Worm (Caenorhabditis elegans) whole organism, young adult: ENCODE data around the gene R02F11.2.

ENCODE experiments used
- B0261.1 ChIP-seq: sonication (generic microtip); optimal IDR thresholded peaks from 2 replicates; lab custom pipeline; 2016; ENCODE audit warnings: mild to moderate bottlenecking, missing genetic modification characterization, moderate library complexity, missing compliant biosample characterization
- B0336.3 ChIP-seq: fragments of 200-800 bp; sonication (Bioruptor generic); IDR thresholded peaks from 2 replicates; pipeline ENCODE4 v1.3.6; 2022; ENCODE audit warnings: missing genetic modification characterization, missing compliant biosample characterization
- C06A6.2 ChIP-seq: fragments of 200-800 bp; sonication (Bioruptor generic); conservative IDR thresholded peaks from 2 replicates; pipeline ENCODE4 v1.3.6; 2022; ENCODE audit warnings: missing genetic modification characterization, missing compliant biosample characterization
- F10E7.11 ChIP-seq: sonication (generic microtip); optimal IDR thresholded peaks from 2 replicates; lab custom pipeline; 2017; ENCODE audit warnings: mild to moderate bottlenecking, missing genetic modification characterization, moderate library complexity, missing compliant biosample characterization
- F23B12.7 ChIP-seq: sonication (generic microtip); optimal IDR thresholded peaks from 2 replicates; lab custom pipeline; 2017; ENCODE audit warnings: missing genetic modification characterization, mild to moderate bottlenecking, missing compliant biosample characterization, antibody characterized with exemption, moderate library complexity; ENCODE audit not compliant: insufficient read depth
- F37B4.10 ChIP-seq: fragments of 200-800 bp; sonication (Bioruptor generic); IDR thresholded peaks from 2 replicates; pipeline ENCODE4 v1.3.6; 2022; ENCODE audit warnings: missing genetic modification characterization, missing compliant biosample characterization
- F49E8.2 ChIP-seq: sonication (generic microtip); optimal IDR thresholded peaks from 3 replicates; lab custom pipeline; 2017; ENCODE audit warnings: missing genetic modification characterization, mild to moderate bottlenecking, missing compliant biosample characterization, antibody characterized with exemption, moderate library complexity; ENCODE audit not compliant: insufficient read depth
- F52B5.7 ChIP-seq: sonication (generic microtip); optimal IDR thresholded peaks from 2 replicates; lab custom pipeline; 2016; ENCODE audit warnings: mild to moderate bottlenecking, missing genetic modification characterization, missing compliant biosample characterization
- F57A8.1 ChIP-seq: fragments of 200-800 bp; sonication (Bioruptor generic); optimal IDR thresholded peaks from 2 replicates; lab custom pipeline; 2018; ENCODE audit warnings: mild to moderate bottlenecking, missing genetic modification characterization, moderate library complexity, missing compliant biosample characterization
- K11D2.4 ChIP-seq: fragments of 200-800 bp; sonication (Bioruptor generic); IDR thresholded peaks from 2 replicates; pipeline ENCODE4 v1.3.6; 2022; ENCODE audit warnings: missing genetic modification reagents, missing genetic modification characterization, missing compliant biosample characterization
- ZK185.1 ChIP-seq: sonication (generic microtip); optimal IDR thresholded peaks from 2 replicates; lab custom pipeline; 2016; ENCODE audit warnings: mild to moderate bottlenecking, missing genetic modification characterization, missing compliant biosample characterization; ENCODE audit not compliant: poor library complexity, severe bottlenecking
- ama-1 ChIP-seq, 3 experiments: fragments of 150-350 bp in 1 of 3; sonication (generic microtip) in 2 of 3; optimal IDR thresholded peaks; 2 replicates each; lab custom pipeline; 2014 to 2018; ENCODE audit warnings: missing biosample characterization in 2 of 3, missing genetic modification characterization in 2 of 3, missing genetic modification reagents in 2 of 3
- aptf-2 ChIP-seq: fragments of 200-800 bp; sonication (Bioruptor generic); conservative IDR thresholded peaks from 2 replicates; pipeline ENCODE4 v1.3.6; 2022; ENCODE audit warnings: missing genetic modification reagents, missing genetic modification characterization, missing compliant biosample characterization
- atf-7 ChIP-seq: sonication (generic microtip); optimal IDR thresholded peaks from 2 replicates; lab custom pipeline; 2017; ENCODE audit warnings: mild to moderate bottlenecking, missing genetic modification characterization, missing compliant biosample characterization
- attf-5 ChIP-seq: fragments of 200-800 bp; sonication (Bioruptor generic); optimal IDR thresholded peaks from 2 replicates; lab custom pipeline; 2018; ENCODE audit warnings: mild to moderate bottlenecking, missing genetic modification characterization, missing compliant biosample characterization
- cebp-2 ChIP-seq: fragments of 200-800 bp; sonication (Bioruptor generic); IDR thresholded peaks from 2 replicates; pipeline ENCODE4 v1.3.6; 2022; ENCODE audit warnings: missing genetic modification characterization, missing compliant biosample characterization
- ceh-58 ChIP-seq: fragments of 200-800 bp; sonication (Bioruptor generic); IDR thresholded peaks from 2 replicates; pipeline ENCODE4 v1.3.6; 2022; ENCODE audit warnings: missing genetic modification characterization, missing compliant biosample characterization
- ceh-79 ChIP-seq: sonication (generic microtip); optimal IDR thresholded peaks from 2 replicates; lab custom pipeline; 2017; ENCODE audit warnings: mild to moderate bottlenecking, missing genetic modification characterization, missing compliant biosample characterization
- dox-1 ChIP-seq: fragments of 200-800 bp; sonication (Bioruptor generic); IDR thresholded peaks from 2 replicates; pipeline ENCODE4 v1.3.6; 2022; ENCODE audit warnings: missing genetic modification reagents, missing genetic modification characterization, missing compliant biosample characterization
- dpff-1 ChIP-seq: sonication (generic microtip); optimal IDR thresholded peaks from 2 replicates; lab custom pipeline; 2017; ENCODE audit warnings: mild to moderate bottlenecking, missing genetic modification characterization, missing compliant biosample characterization
- egrh-3 ChIP-seq: fragments of 200-800 bp; sonication (Bioruptor generic); IDR thresholded peaks from 2 replicates; pipeline ENCODE4 v1.3.6; 2022; ENCODE audit warnings: missing genetic modification reagents, missing genetic modification characterization, missing compliant biosample characterization
- fkh-3 ChIP-seq: sonication (generic microtip); optimal IDR thresholded peaks from 2 replicates; lab custom pipeline; 2016; ENCODE audit warnings: mild to moderate bottlenecking, missing genetic modification characterization, missing compliant biosample characterization
- hmg-1.2 ChIP-seq: fragments of 200-800 bp; sonication (Bioruptor generic); IDR thresholded peaks from 2 replicates; pipeline ENCODE4 v1.3.6; 2022; ENCODE audit warnings: missing genetic modification reagents, missing genetic modification characterization, missing compliant biosample characterization
- hmg-20 ChIP-seq: fragments of 200-800 bp; sonication (Bioruptor generic); IDR thresholded peaks from 2 replicates; pipeline ENCODE4 v1.3.6; 2022; ENCODE audit warnings: missing genetic modification reagents, missing genetic modification characterization, missing compliant biosample characterization
- lin-35 ChIP-seq, 3 experiments: fragments of 150-350 bp in 2 of 3; sonication (generic microtip) in 1 of 3; optimal IDR thresholded peaks; 2 replicates each; lab custom pipeline; 2014 to 2018; ENCODE audit warnings: missing biosample characterization in 3 of 3, missing genetic modification characterization in 3 of 3, missing genetic modification reagents in 3 of 3
- lin-40 ChIP-seq: sonication (generic microtip); optimal IDR thresholded peaks from 2 replicates; lab custom pipeline; 2016; ENCODE audit warnings: missing genetic modification characterization, mild to moderate bottlenecking, missing compliant biosample characterization, missing genotype, missing genetic modification reagents
- lsy-27 ChIP-seq: sonication (generic microtip); optimal IDR thresholded peaks from 2 replicates; lab custom pipeline; 2017; ENCODE audit warnings: missing genetic modification characterization, mild to moderate bottlenecking, missing compliant biosample characterization, antibody characterized with exemption, missing genotype, borderline replicate concordance; ENCODE audit not compliant: insufficient read depth
- madf-3 ChIP-seq: fragments of 200-800 bp; sonication (Bioruptor generic); IDR thresholded peaks from 2 replicates; pipeline ENCODE4 v1.3.6; 2022; ENCODE audit warnings: missing genetic modification reagents, missing genetic modification characterization, missing compliant biosample characterization
- madf-6 ChIP-seq: fragments of 200-800 bp; sonication (Bioruptor generic); IDR thresholded peaks from 2 replicates; pipeline ENCODE4 v1.3.6; 2022; ENCODE audit warnings: missing genetic modification reagents, missing genetic modification characterization, missing compliant biosample characterization
- nfya-1 ChIP-seq: sonication (generic microtip); optimal IDR thresholded peaks from 2 replicates; lab custom pipeline; 2017; ENCODE audit warnings: antibody characterized with exemption, missing compliant biosample characterization, missing genetic modification characterization, borderline replicate concordance; ENCODE audit not compliant: insufficient read depth
- nhr-27 ChIP-seq: fragments of 200-800 bp; sonication (Bioruptor generic); optimal IDR thresholded peaks from 2 replicates; lab custom pipeline; 2018; ENCODE audit warnings: mild to moderate bottlenecking, missing genetic modification characterization, moderate library complexity, missing compliant biosample characterization
- nhr-80 ChIP-seq: sonication (generic microtip); optimal IDR thresholded peaks from 2 replicates; lab custom pipeline; 2016; ENCODE audit warnings: missing genetic modification characterization, missing compliant biosample characterization
- pha-4 ChIP-seq: fragments of 150-350 bp; sonication (generic microtip); optimal IDR thresholded peaks from 2 replicates; lab custom pipeline; 2014; ENCODE audit warnings: missing biosample characterization, missing genetic modification reagents, missing genetic modification characterization
- rcor-1 ChIP-seq: fragments of 200-800 bp; sonication (Bioruptor generic); IDR thresholded peaks from 2 replicates; pipeline ENCODE4 v1.3.6; 2022; ENCODE audit warnings: missing genetic modification reagents, missing genetic modification characterization, missing compliant biosample characterization
- rec-8 ChIP-seq, 2 experiments: sonication (generic microtip); optimal IDR thresholded peaks; 2 replicates each; lab custom pipeline; 2016; ENCODE audit warnings: mild to moderate bottlenecking in 2 of 2, missing genetic modification characterization in 2 of 2, missing genetic modification reagents in 2 of 2, missing genotype in 2 of 2, missing biosample characterization in 1 of 2, missing compliant biosample characterization in 1 of 2, moderate library complexity in 1 of 2
- sdz-38 ChIP-seq: sonication (generic microtip); optimal IDR thresholded peaks from 2 replicates; lab custom pipeline; 2016; ENCODE audit warnings: missing genotype, missing genetic modification characterization, missing compliant biosample characterization
- snpc-1.1 ChIP-seq: sonication (generic microtip); optimal IDR thresholded peaks from 2 replicates; lab custom pipeline; 2017; ENCODE audit warnings: missing genetic modification characterization, mild to moderate bottlenecking, missing compliant biosample characterization, antibody characterized with exemption, moderate library complexity, missing genotype, missing genetic modification reagents; ENCODE audit not compliant: insufficient read depth
- snpc-4 ChIP-seq, 5 experiments: fragments of 150-350 bp in 1 of 5; sonication (generic microtip) in 4 of 5; optimal IDR thresholded peaks; 2 replicates each; lab custom pipeline; 2014 to 2018; ENCODE audit warnings: missing genetic modification characterization in 5 of 5, missing biosample characterization in 3 of 5, antibody characterized with exemption in 2 of 5, mild to moderate bottlenecking in 2 of 5, missing compliant biosample characterization in 2 of 5, missing genotype in 2 of 5, moderate library complexity in 2 of 5, missing genetic modification reagents in 1 of 5
- unc-130 ChIP-seq: sonication (generic microtip); optimal IDR thresholded peaks from 2 replicates; lab custom pipeline; 2016; ENCODE audit warnings: missing genetic modification reagents, missing genetic modification characterization, missing compliant biosample characterization
- zfh-2 ChIP-seq: fragments of 200-800 bp; sonication (Bioruptor generic); conservative IDR thresholded peaks from 2 replicates; pipeline ENCODE4 v1.3.6; 2022; ENCODE audit warnings: missing genetic modification reagents, missing genetic modification characterization, missing compliant biosample characterization
- zim-3 ChIP-seq: sonication (generic microtip); optimal IDR thresholded peaks from 2 replicates; lab custom pipeline; 2017; ENCODE audit warnings: mild to moderate bottlenecking, missing genetic modification characterization, moderate library complexity, missing compliant biosample characterization
- ztf-22 ChIP-seq: fragments of 200-800 bp; sonication (Bioruptor generic); optimal IDR thresholded peaks from 2 replicates; lab custom pipeline; 2018; ENCODE audit warnings: mild to moderate bottlenecking, missing genetic modification characterization, moderate library complexity, missing compliant biosample characterization
- ztf-26 ChIP-seq: sonication (generic microtip); optimal IDR thresholded peaks from 2 replicates; lab custom pipeline; 2017; ENCODE audit warnings: missing genetic modification characterization, missing compliant biosample characterization
- ztf-6 ChIP-seq: fragments of 200-800 bp; sonication (Bioruptor generic); IDR thresholded peaks from 2 replicates; pipeline ENCODE4 v1.3.6; 2022; ENCODE audit warnings: missing genetic modification reagents, missing genetic modification characterization, missing compliant biosample characterization

The R02F11.2 gene

DNA sequence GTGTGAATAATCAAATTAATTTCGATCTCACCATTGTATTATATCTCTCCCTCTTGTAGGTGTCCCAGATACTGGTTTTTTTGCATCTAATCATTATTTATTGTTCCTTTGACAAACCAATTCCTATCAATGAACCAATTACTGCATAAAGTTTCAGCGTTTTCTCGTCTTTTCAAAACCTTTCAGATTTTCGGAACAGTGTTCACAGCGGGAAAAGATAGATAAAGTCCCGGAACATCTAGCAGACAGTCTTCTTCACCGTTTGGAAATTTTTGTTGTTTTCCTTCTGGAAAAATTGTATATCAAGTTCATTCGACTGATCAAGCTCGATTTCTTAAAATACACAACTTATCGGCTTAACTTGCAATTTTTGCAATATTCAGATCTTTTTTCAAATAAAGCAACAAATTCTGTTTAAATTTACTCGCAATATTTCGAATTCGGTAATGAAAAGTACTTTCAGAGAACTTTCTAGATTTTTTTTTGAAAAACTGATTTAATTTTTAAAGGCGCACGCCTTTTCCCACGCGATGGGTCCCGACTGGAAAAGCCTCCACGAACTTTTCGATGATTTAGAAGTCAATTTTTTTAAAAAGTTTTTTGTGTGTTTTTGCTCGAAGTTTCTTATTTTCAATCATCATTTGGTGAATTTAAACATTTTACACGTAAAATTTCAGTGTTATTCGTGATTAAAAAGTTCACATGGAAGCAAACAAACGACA, 38.9 kb upstream of the R02F11.2 start, which contains the start of gene pgl-3 (continued):
- TF ChIP-seq ztf-22 (GFP tag; lab: Kevin White, UChicago) (no peak), madf-3 (GFP tag; lab: Robert Waterston, UW) (peak; percentile 77; the same call in 1 of the 2 replicates), rcor-1 (GFP tag; lab: Robert Waterston, UW) (no peak; the same call in 1 of the 2 replicates), fkh-3 (tag; lab: Kevin White, UChicago) (no peak), F37B4.10 (GFP tag; lab: Robert Waterston, UW) (0 out of 2 replicates have a peak, but pooled peaks have one; percentile 19), F52B5.7 (tag; lab: Kevin White, UChicago) (no peak), B0261.1 (tag; lab: Kevin White, UChicago) (no peak), dox-1 (GFP tag; lab: Robert Waterston, UW) (no peak), nhr-27 (tag; lab: Kevin White, UChicago) (no peak), snpc-1.1 (peak; percentile 18), hmg-1.2 (peak; percentile 34), F49E8.2 (tag; lab: Kevin White, UChicago) (peak; percentile 56), nfya-1 (tag; lab: Kevin White, UChicago) (no peak), zfh-2 (GFP tag; lab: Robert Waterston, UW) (no peak), lin-40 (tag; lab: Kevin White, UChicago) (no peak), ama-1 (optimal IDR thresholded peaks at IDR 0.05; lab: Kevin White, UChicago) (no peak), ama-1 (GFP tag; optimal IDR thresholded peaks at IDR 0.05; lab: Kevin White, UChicago) (no peak), F23B12.7 (tag; lab: Kevin White, UChicago) (no peak), F10E7.11 (tag; lab: Kevin White, UChicago) (no peak), rec-8 (tag; optimal IDR thresholded peaks at IDR 0.05; lab: Kevin White, UChicago) (no peak), lin-35 (GFP tag; optimal IDR thresholded peaks at IDR 0.05; lab: Kevin White, UChicago) (no peak), aptf-2 (GFP tag; lab: Robert Waterston, UW) (no peak), C06A6.2 (GFP tag; lab: Robert Waterston, UW) (no peak), K11D2.4 (GFP tag; lab: Robert Waterston, UW) (no peak), B0336.3 (GFP tag; lab: Robert Waterston, UW) (peak; percentile 48; the same call in 1 of the 2 replicates), pha-4 (tag; lab: Kevin White, UChicago) (no peak), attf-5 (GFP tag; lab: Kevin White, UChicago) (no peak), lsy-27 (tag; lab: Kevin White, UChicago) (no peak), ZK185.1 (tag; lab: Kevin White, UChicago) (no peak), madf-6 (GFP tag; lab: Robert Waterston, UW) (peak; percentile 70), zim-3 (tag; lab: Kevin White, UChicago) (no peak)

DNA sequence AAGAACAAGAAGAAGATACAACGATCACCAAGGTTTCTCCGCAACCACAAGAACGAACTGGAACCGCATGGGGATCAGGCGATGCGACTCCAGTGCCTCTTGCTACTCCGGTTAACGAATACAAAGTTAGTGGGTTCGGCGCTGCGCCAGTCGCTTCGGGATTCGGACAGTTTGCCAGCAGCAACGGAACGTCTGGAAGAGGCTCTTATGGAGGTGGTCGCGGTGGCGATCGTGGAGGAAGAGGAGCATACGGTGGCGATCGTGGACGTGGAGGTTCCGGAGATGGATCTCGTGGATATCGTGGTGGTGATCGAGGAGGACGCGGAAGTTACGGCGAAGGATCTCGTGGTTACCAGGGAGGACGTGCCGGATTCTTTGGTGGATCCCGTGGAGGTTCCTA, 36.4 kb upstream of the R02F11.2 start:
- no peak for TF ChIP-seq ztf-26 (tag; lab: Kevin White, UChicago)
- no peak for TF ChIP-seq cebp-2
- 0 out of 2 replicates have a peak, but pooled peaks have one; percentile 14 for TF ChIP-seq hmg-20
- TF ChIP-seq F49E8.2 (tag; lab: Kevin White, UChicago) = no peak
- TF ChIP-seq dpff-1 = no peak
- no peak for TF ChIP-seq dox-1 (GFP tag; lab: Robert Waterston, UW)
- TF ChIP-seq sdz-38 (tag; lab: Kevin White, UChicago) = no peak
- TF ChIP-seq ztf-6 = no peak
- no peak for TF ChIP-seq unc-130 (GFP tag; lab: Kevin White, UChicago)
- TF ChIP-seq ceh-58 (GFP tag; lab: Robert Waterston, UW) = no peak
- no peak for TF ChIP-seq snpc-4 (GFP tag; optimal IDR thresholded peaks at IDR 0.05; lab: Kevin White, UChicago)
- no peak for TF ChIP-seq snpc-4 (tag; optimal IDR thresholded peaks at IDR 0.05; lab: Kevin White, UChicago)
- TF ChIP-seq atf-7 (tag; lab: Kevin White, UChicago) = no peak
- TF ChIP-seq nhr-80 (tag; lab: Kevin White, UChicago) = no peak
- TF ChIP-seq nfya-1 (tag; lab: Kevin White, UChicago) = no peak
- no peak for TF ChIP-seq ceh-79
- TF ChIP-seq egrh-3 (GFP tag; lab: Robert Waterston, UW) = peak; percentile 39; the same call in 1 of the 2 replicates
- TF ChIP-seq ama-1 (optimal IDR thresholded peaks at IDR 0.05; lab: Kevin White, UChicago) = no peak
- no peak for TF ChIP-seq ama-1 (GFP tag; optimal IDR thresholded peaks at IDR 0.05; lab: Kevin White, UChicago)
- TF ChIP-seq F57A8.1 = no peak
